Fruit fly (Drosophila melanogaster): ENCODE measurements around the gene Cad96Ca.

dm6 chr3R:25215997-25216396, 7.9 kb upstream of the Cad96Ca start, which contains the start of gene CG31106:
- no peak for TF ChIP-seq usp (GFP tag; optimal IDR thresholded peaks at IDR 0.05)
- no peak for TF ChIP-seq CG8478 (optimal IDR thresholded peaks at IDR 0.05)
- no peak for TF ChIP-seq psq (optimal IDR thresholded peaks at IDR 0.05)
- TF ChIP-seq Dll (optimal IDR thresholded peaks at IDR 0.05), result no peak
